Worm (Caenorhabditis elegans) whole organism, young adult: Measurements from ENCODE around the gene srj-27.

Source experiments
- B0035.1 ChIP-seq: sonication (generic microtip); optimal IDR thresholded peaks from 2 replicates; lab custom pipeline; 2016; ENCODE audit warnings: missing genetic modification characterization, mild to moderate bottlenecking, missing compliant biosample characterization, missing genotype, missing genetic modification reagents
- F22D6.2 ChIP-seq: sonication (generic microtip); optimal IDR thresholded peaks from 2 replicates; lab custom pipeline; 2016; ENCODE audit warnings: mild to moderate bottlenecking, missing genetic modification characterization, missing compliant biosample characterization
- F57A8.1 ChIP-seq: fragments of 200-800 bp; sonication (Bioruptor generic); optimal IDR thresholded peaks from 2 replicates; lab custom pipeline; 2018; ENCODE audit warnings: mild to moderate bottlenecking, missing genetic modification characterization, moderate library complexity, missing compliant biosample characterization
- F57C9.4 ChIP-seq: sonication (generic microtip); optimal IDR thresholded peaks from 2 replicates; lab custom pipeline; 2017; ENCODE audit warnings: mild to moderate bottlenecking, missing genetic modification characterization, missing compliant biosample characterization
- T07F8.4 ChIP-seq: sonication (generic microtip); optimal IDR thresholded peaks from 2 replicates; lab custom pipeline; 2016; ENCODE audit warnings: mild to moderate bottlenecking, missing genetic modification characterization, moderate library complexity, missing compliant biosample characterization
- Y53G8AR.9 ChIP-seq: fragments of 200-800 bp; sonication (Bioruptor generic); conservative IDR thresholded peaks from 2 replicates; pipeline ENCODE4 v1.3.6; 2022; ENCODE audit warnings: missing genetic modification reagents, missing genetic modification characterization, missing compliant biosample characterization
- Y79H2A.3 ChIP-seq: fragments of 200-800 bp; sonication (Bioruptor generic); conservative IDR thresholded peaks from 2 replicates; pipeline ENCODE4 v1.3.6; 2022; ENCODE audit warnings: missing genetic modification reagents, missing genetic modification characterization, missing compliant biosample characterization
- Y95B8A.8 ChIP-seq: fragments of 200-800 bp; sonication (Bioruptor generic); IDR thresholded peaks from 2 replicates; pipeline ENCODE4 v1.3.6; 2022; ENCODE audit warnings: missing genetic modification reagents, missing genetic modification characterization, missing compliant biosample characterization
- ama-1 ChIP-seq, 3 experiments: fragments of 150-350 bp in 1 of 3; sonication (generic microtip) in 2 of 3; optimal IDR thresholded peaks; 2 replicates each; lab custom pipeline; 2014 to 2018; ENCODE audit warnings: missing biosample characterization in 2 of 3, missing genetic modification characterization in 2 of 3, missing genetic modification reagents in 2 of 3
- athp-1 ChIP-seq: sonication (generic microtip); optimal IDR thresholded peaks from 2 replicates; lab custom pipeline; 2017; ENCODE audit warnings: mild to moderate bottlenecking, missing genetic modification characterization, missing compliant biosample characterization
- attf-6 ChIP-seq: fragments of 200-800 bp; sonication (Bioruptor generic); IDR thresholded peaks from 2 replicates; pipeline ENCODE4 v1.3.6; 2022; ENCODE audit warnings: missing genetic modification reagents, missing genetic modification characterization, missing compliant biosample characterization
- bed-1 ChIP-seq: fragments of 200-800 bp; sonication (Bioruptor generic); IDR thresholded peaks from 2 replicates; pipeline ENCODE4 v1.3.6; 2022; ENCODE audit warnings: missing genetic modification reagents, missing genetic modification characterization, missing compliant biosample characterization
- ceh-27 ChIP-seq: fragments of 200-800 bp; sonication (Bioruptor generic); optimal IDR thresholded peaks from 2 replicates; lab custom pipeline; 2018; ENCODE audit warnings: mild to moderate bottlenecking, missing genetic modification characterization, moderate library complexity, missing compliant biosample characterization
- ceh-40 ChIP-seq: fragments of 200-800 bp; sonication (Bioruptor generic); IDR thresholded peaks from 2 replicates; pipeline ENCODE4 v1.3.6; 2022; ENCODE audit warnings: missing genetic modification characterization, missing compliant biosample characterization
- ceh-58 ChIP-seq: fragments of 200-800 bp; sonication (Bioruptor generic); IDR thresholded peaks from 2 replicates; pipeline ENCODE4 v1.3.6; 2022; ENCODE audit warnings: missing genetic modification characterization, missing compliant biosample characterization
- ceh-79 ChIP-seq: sonication (generic microtip); optimal IDR thresholded peaks from 2 replicates; lab custom pipeline; 2017; ENCODE audit warnings: mild to moderate bottlenecking, missing genetic modification characterization, missing compliant biosample characterization
- die-1 ChIP-seq: sonication (generic microtip); optimal IDR thresholded peaks from 2 replicates; lab custom pipeline; 2016; ENCODE audit warnings: missing genotype, mild to moderate bottlenecking, missing genetic modification characterization, missing compliant biosample characterization
- dox-1 ChIP-seq: fragments of 200-800 bp; sonication (Bioruptor generic); IDR thresholded peaks from 2 replicates; pipeline ENCODE4 v1.3.6; 2022; ENCODE audit warnings: missing genetic modification reagents, missing genetic modification characterization, missing compliant biosample characterization
- dpff-1 ChIP-seq: sonication (generic microtip); optimal IDR thresholded peaks from 2 replicates; lab custom pipeline; 2017; ENCODE audit warnings: mild to moderate bottlenecking, missing genetic modification characterization, missing compliant biosample characterization
- fkh-3 ChIP-seq: sonication (generic microtip); optimal IDR thresholded peaks from 2 replicates; lab custom pipeline; 2016; ENCODE audit warnings: mild to moderate bottlenecking, missing genetic modification characterization, missing compliant biosample characterization
- him-1 ChIP-seq: sonication (generic microtip); optimal IDR thresholded peaks from 2 replicates; lab custom pipeline; 2016; ENCODE audit warnings: missing genotype, missing genetic modification reagents, missing genetic modification characterization, missing compliant biosample characterization
- hlh-12 ChIP-seq: sonication (generic microtip); optimal IDR thresholded peaks from 2 replicates; lab custom pipeline; 2016; ENCODE audit warnings: missing genetic modification characterization, missing compliant biosample characterization
- hmg-1.2 ChIP-seq: fragments of 200-800 bp; sonication (Bioruptor generic); IDR thresholded peaks from 2 replicates; pipeline ENCODE4 v1.3.6; 2022; ENCODE audit warnings: missing genetic modification reagents, missing genetic modification characterization, missing compliant biosample characterization
- lag-1 ChIP-seq: fragments of 200-800 bp; sonication (Bioruptor generic); IDR thresholded peaks from 2 replicates; pipeline ENCODE4 v1.3.6; 2022; ENCODE audit warnings: missing genetic modification reagents, missing genetic modification characterization, missing compliant biosample characterization
- let-607 ChIP-seq, 2 experiments: fragments of 200-800 bp in 1 of 2; sonication (Bioruptor generic) in 1 of 2; sonication (generic microtip) in 1 of 2; optimal IDR thresholded peaks; 2 replicates each; lab custom pipeline; 2016 to 2018; ENCODE audit warnings: mild to moderate bottlenecking in 2 of 2, missing compliant biosample characterization in 2 of 2, missing genetic modification characterization in 2 of 2, moderate library complexity in 2 of 2, missing genotype in 1 of 2
- lin-54 ChIP-seq: fragments of 200-800 bp; sonication (Bioruptor generic); optimal IDR thresholded peaks from 2 replicates; lab custom pipeline; 2018; ENCODE audit warnings: mild to moderate bottlenecking, missing genetic modification characterization, missing compliant biosample characterization
- lir-1 ChIP-seq: fragments of 200-800 bp; sonication (Bioruptor generic); conservative IDR thresholded peaks from 2 replicates; pipeline ENCODE4 v1.3.6; 2022; ENCODE audit warnings: missing genetic modification reagents, missing genetic modification characterization, missing compliant biosample characterization
- lsl-1 ChIP-seq: fragments of 200-800 bp; sonication (Bioruptor generic); optimal IDR thresholded peaks from 2 replicates; lab custom pipeline; 2018; ENCODE audit warnings: mild to moderate bottlenecking, missing genetic modification characterization, moderate library complexity, missing compliant biosample characterization
- lsy-27 ChIP-seq: sonication (generic microtip); optimal IDR thresholded peaks from 2 replicates; lab custom pipeline; 2017; ENCODE audit warnings: missing genetic modification characterization, mild to moderate bottlenecking, missing compliant biosample characterization, antibody characterized with exemption, missing genotype, borderline replicate concordance; ENCODE audit not compliant: insufficient read depth
- madf-3 ChIP-seq: fragments of 200-800 bp; sonication (Bioruptor generic); IDR thresholded peaks from 2 replicates; pipeline ENCODE4 v1.3.6; 2022; ENCODE audit warnings: missing genetic modification reagents, missing genetic modification characterization, missing compliant biosample characterization
- madf-6 ChIP-seq: fragments of 200-800 bp; sonication (Bioruptor generic); IDR thresholded peaks from 2 replicates; pipeline ENCODE4 v1.3.6; 2022; ENCODE audit warnings: missing genetic modification reagents, missing genetic modification characterization, missing compliant biosample characterization
- mel-28 ChIP-seq: sonication (generic microtip); optimal IDR thresholded peaks from 2 replicates; lab custom pipeline; 2016; ENCODE audit warnings: borderline replicate concordance, mild to moderate bottlenecking, missing genetic modification characterization, missing compliant biosample characterization
- nfyb-1 ChIP-seq: fragments of 200-800 bp; sonication (Bioruptor generic); IDR thresholded peaks from 2 replicates; pipeline ENCODE4 v1.3.6; 2022; ENCODE audit warnings: missing genetic modification reagents, missing genetic modification characterization, missing compliant biosample characterization
- nhr-120 ChIP-seq: fragments of 200-800 bp; sonication (Bioruptor generic); IDR thresholded peaks from 2 replicates; pipeline ENCODE4 v1.3.6; 2022; ENCODE audit warnings: missing genetic modification characterization, missing compliant biosample characterization
- nhr-179 ChIP-seq: sonication (generic microtip); optimal IDR thresholded peaks from 2 replicates; lab custom pipeline; 2016; ENCODE audit warnings: mild to moderate bottlenecking, missing genetic modification characterization, missing compliant biosample characterization
- pha-4 ChIP-seq: fragments of 150-350 bp; sonication (generic microtip); optimal IDR thresholded peaks from 2 replicates; lab custom pipeline; 2014; ENCODE audit warnings: missing biosample characterization, missing genetic modification reagents, missing genetic modification characterization
- rec-8 ChIP-seq, 2 experiments: sonication (generic microtip); optimal IDR thresholded peaks; 2 replicates each; lab custom pipeline; 2016; ENCODE audit warnings: mild to moderate bottlenecking in 2 of 2, missing genetic modification characterization in 2 of 2, missing genetic modification reagents in 2 of 2, missing genotype in 2 of 2, missing biosample characterization in 1 of 2, missing compliant biosample characterization in 1 of 2, moderate library complexity in 1 of 2
- repo-1 ChIP-seq: sonication (generic microtip); optimal IDR thresholded peaks from 2 replicates; lab custom pipeline; 2017; ENCODE audit warnings: mild to moderate bottlenecking, missing genetic modification characterization, missing compliant biosample characterization
- snpc-4 ChIP-seq, 5 experiments: fragments of 150-350 bp in 1 of 5; sonication (generic microtip) in 4 of 5; optimal IDR thresholded peaks; 2 replicates each; lab custom pipeline; 2014 to 2018; ENCODE audit warnings: missing genetic modification characterization in 5 of 5, missing biosample characterization in 3 of 5, antibody characterized with exemption in 2 of 5, mild to moderate bottlenecking in 2 of 5, missing compliant biosample characterization in 2 of 5, missing genotype in 2 of 5, moderate library complexity in 2 of 5, missing genetic modification reagents in 1 of 5
- somi-1 ChIP-seq: fragments of 200-800 bp; sonication (Bioruptor generic); optimal IDR thresholded peaks from 2 replicates; lab custom pipeline; 2018; ENCODE audit warnings: mild to moderate bottlenecking, missing genetic modification characterization, missing compliant biosample characterization
- sptf-2 ChIP-seq: fragments of 200-800 bp; sonication (Bioruptor generic); optimal IDR thresholded peaks from 2 replicates; lab custom pipeline; 2018; ENCODE audit warnings: mild to moderate bottlenecking, missing genetic modification characterization, missing compliant biosample characterization
- tbx-9 ChIP-seq: sonication (generic microtip); optimal IDR thresholded peaks from 2 replicates; lab custom pipeline; 2016; ENCODE audit warnings: borderline replicate concordance, missing genetic modification characterization, inconsistent platforms, missing compliant biosample characterization
- tlf-1 ChIP-seq: fragments of 200-800 bp; sonication (Bioruptor generic); optimal IDR thresholded peaks from 2 replicates; lab custom pipeline; 2018; ENCODE audit warnings: mild to moderate bottlenecking, missing genetic modification characterization, missing compliant biosample characterization
- xnd-1 ChIP-seq: sonication (generic microtip); optimal IDR thresholded peaks from 2 replicates; lab custom pipeline; 2016; ENCODE audit warnings: missing genotype, missing genetic modification reagents, missing genetic modification characterization, missing compliant biosample characterization
- zim-3 ChIP-seq: sonication (generic microtip); optimal IDR thresholded peaks from 2 replicates; lab custom pipeline; 2017; ENCODE audit warnings: mild to moderate bottlenecking, missing genetic modification characterization, moderate library complexity, missing compliant biosample characterization
- ztf-22 ChIP-seq: fragments of 200-800 bp; sonication (Bioruptor generic); optimal IDR thresholded peaks from 2 replicates; lab custom pipeline; 2018; ENCODE audit warnings: mild to moderate bottlenecking, missing genetic modification characterization, moderate library complexity, missing compliant biosample characterization
- ztf-26 ChIP-seq: sonication (generic microtip); optimal IDR thresholded peaks from 2 replicates; lab custom pipeline; 2017; ENCODE audit warnings: missing genetic modification characterization, missing compliant biosample characterization
- ztf-3 ChIP-seq: fragments of 200-800 bp; sonication (Bioruptor generic); optimal IDR thresholded peaks from 2 replicates; lab custom pipeline; 2018; ENCODE audit warnings: mild to moderate bottlenecking, missing genetic modification characterization, missing compliant biosample characterization

Gene srj-27

DNA sequence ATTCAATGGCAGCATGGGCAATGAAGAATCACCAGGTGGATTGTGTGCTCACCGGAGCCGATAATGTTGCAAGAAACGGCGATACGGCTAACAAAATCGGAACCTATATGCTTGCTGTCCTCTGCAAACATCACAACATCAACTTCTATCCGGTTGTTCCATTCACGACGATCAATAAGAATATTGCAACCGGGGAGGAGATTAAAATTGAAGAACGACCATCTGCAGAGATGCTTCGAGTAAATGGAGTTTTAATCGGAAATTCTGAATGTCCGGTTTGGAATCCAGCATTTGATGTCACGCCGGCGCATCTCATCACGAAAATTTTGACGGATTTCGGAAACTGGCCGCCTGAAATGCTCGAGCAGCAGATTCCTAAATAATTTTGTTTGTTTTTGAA lies 43.7 kb downstream of the srj-27 start (continued):
- no peak for TF ChIP-seq snpc-4 (GFP tag; optimal IDR thresholded peaks at IDR 0.05; lab: Kevin White, UChicago)
- peak in 1 of 4 experiments; percentile 28 for TF ChIP-seq snpc-4 (tag; optimal IDR thresholded peaks at IDR 0.05; lab: Kevin White, UChicago)
- no peak for TF ChIP-seq B0035.1 (tag; lab: Kevin White, UChicago)
- no peak for TF ChIP-seq mel-28 (tag; lab: Kevin White, UChicago)
- no peak for TF ChIP-seq ceh-27 (GFP tag; lab: Kevin White, UChicago)
- TF ChIP-seq somi-1 (GFP tag; lab: Kevin White, UChicago): no peak
- peak; percentile 57 for TF ChIP-seq attf-6
- TF ChIP-seq let-607 (tag; optimal IDR thresholded peaks at IDR 0.05; lab: Kevin White, UChicago): no peak
- no peak for TF ChIP-seq lsy-27 (tag; lab: Kevin White, UChicago)
- no peak for TF ChIP-seq lir-1 (GFP tag; lab: Robert Waterston, UW)
- TF ChIP-seq zim-3 (tag; lab: Kevin White, UChicago): peak; percentile 33
- no peak for TF ChIP-seq him-1 (tag; lab: Kevin White, UChicago)
- TF ChIP-seq F57A8.1 (GFP tag; lab: Kevin White, UChicago): no peak
- peak; percentile 64 for TF ChIP-seq madf-6 (GFP tag; lab: Robert Waterston, UW)
- no peak for TF ChIP-seq dpff-1
- no peak for TF ChIP-seq nhr-120 (GFP tag; lab: Robert Waterston, UW)
- no peak for TF ChIP-seq ceh-79
- no peak for TF ChIP-seq dox-1 (GFP tag; lab: Robert Waterston, UW)
- TF ChIP-seq pha-4 (tag; lab: Kevin White, UChicago): no peak
- TF ChIP-seq sptf-2: no peak
- TF ChIP-seq hlh-12 (tag; lab: Kevin White, UChicago): no peak
- peak; percentile 27 for TF ChIP-seq lin-54
- TF ChIP-seq tbx-9 (tag; lab: Kevin White, UChicago): no peak
- peak; percentile 40 for TF ChIP-seq hmg-1.2
- no peak for TF ChIP-seq F22D6.2 (tag; lab: Kevin White, UChicago)
- no peak for TF ChIP-seq fkh-3 (tag; lab: Kevin White, UChicago)
- peak; percentile 9 for TF ChIP-seq ztf-26 (tag; lab: Kevin White, UChicago)
- 0 out of 2 replicates have a peak, but pooled peaks have one; percentile 27 for TF ChIP-seq nfyb-1
- TF ChIP-seq ztf-3 (GFP tag; lab: Kevin White, UChicago): no peak
- no peak for TF ChIP-seq rec-8 (tag; optimal IDR thresholded peaks at IDR 0.05; lab: Kevin White, UChicago)
- TF ChIP-seq nhr-179 (tag; lab: Kevin White, UChicago): no peak
- peak; percentile 58; the same call in 1 of the 2 replicates for TF ChIP-seq madf-3
- TF ChIP-seq ceh-58: no peak
- no peak for TF ChIP-seq Y79H2A.3 (GFP tag; lab: Robert Waterston, UW)
- peak; percentile 5 for TF ChIP-seq die-1 (tag; lab: Kevin White, UChicago)
- no peak for TF ChIP-seq xnd-1 (tag; lab: Kevin White, UChicago)
- TF ChIP-seq Y53G8AR.9 (GFP tag; lab: Robert Waterston, UW): peak; percentile 55
- no peak for TF ChIP-seq lag-1 (GFP tag; lab: Robert Waterston, UW)
- TF ChIP-seq F57C9.4 (tag; lab: Kevin White, UChicago): peak; percentile 4
- peak; percentile 30 for TF ChIP-seq lsl-1 (GFP tag; lab: Kevin White, UChicago)
- peak; percentile 34 for TF ChIP-seq T07F8.4 (tag; lab: Kevin White, UChicago)
- TF ChIP-seq repo-1 (tag; lab: Kevin White, UChicago): peak; percentile 71
- peak; percentile 82 for TF ChIP-seq athp-1 (tag; lab: Kevin White, UChicago)
- 0 out of 2 replicates have a peak, but pooled peaks have one; percentile 40 for TF ChIP-seq Y95B8A.8
- no peak for TF ChIP-seq ceh-40 (GFP tag; lab: Robert Waterston, UW)
- peak; percentile 5 for TF ChIP-seq ztf-22 (GFP tag; lab: Kevin White, UChicago)
- peak; percentile 55 for TF ChIP-seq tlf-1 (GFP tag; lab: Kevin White, UChicago)
- TF ChIP-seq ama-1 (optimal IDR thresholded peaks at IDR 0.05; lab: Kevin White, UChicago): peak; percentile 68
- peak in 1 of 2 experiments; percentile 80 for TF ChIP-seq ama-1 (GFP tag; optimal IDR thresholded peaks at IDR 0.05; lab: Kevin White, UChicago)
- TF ChIP-seq bed-1: no peak
